Worm (Caenorhabditis elegans): ENCODE results near the gene rps-29.

Gene rps-29

DNA sequence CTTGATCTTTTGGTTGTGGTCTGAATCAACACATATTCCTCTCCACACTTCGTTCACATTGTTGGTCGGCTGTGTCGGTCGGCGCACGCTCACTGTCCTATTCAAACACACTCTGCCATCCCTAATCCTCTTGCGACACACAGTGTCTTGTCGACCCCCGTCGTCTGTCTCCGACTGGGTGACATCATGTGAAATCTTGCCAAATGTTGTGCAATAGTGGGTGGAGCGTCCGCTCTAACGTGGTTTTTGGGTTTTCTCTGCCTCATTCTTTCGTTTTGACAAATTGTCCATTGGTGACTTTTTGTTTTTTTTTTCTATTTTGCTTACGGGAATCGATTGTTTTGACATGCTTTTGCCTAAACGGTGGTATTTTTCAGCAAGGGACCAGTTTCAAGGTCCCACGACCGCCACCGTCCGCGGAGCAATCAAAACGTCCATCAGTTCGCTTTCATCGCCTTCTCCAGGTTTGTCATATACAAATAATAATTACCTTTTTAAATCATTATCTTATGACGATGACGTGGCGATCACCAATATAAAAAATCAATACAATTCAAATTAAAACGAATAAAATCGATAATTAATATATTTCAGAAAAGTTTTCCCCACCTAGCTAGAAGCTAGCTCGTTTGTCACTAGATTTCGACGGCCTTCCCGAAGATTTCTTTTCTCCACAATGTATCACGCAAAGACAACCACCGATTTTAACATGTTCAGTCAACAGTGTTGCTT, 39.8 kb downstream of the rps-29 start (continued):
- TF ChIP-seq hlh-4 (tag; optimal IDR thresholded peaks at IDR 0.05) (no peak), snpc-4 (tag; optimal IDR thresholded peaks at IDR 0.05) (peak; percentile 80), isw-1 (GFP tag; IDR thresholded peaks at IDR 0.05) (peak; percentile 83), sup-37 (GFP tag; optimal IDR thresholded peaks at IDR 0.05) (peak; percentile 45), nhr-12 (tag; optimal IDR thresholded peaks at IDR 0.05) (no peak), fkh-8 (tag; optimal IDR thresholded peaks at IDR 0.05) (peak; percentile 94), nhr-76 (tag; optimal IDR thresholded peaks at IDR 0.05) (no peak), lin-14 (GFP tag; optimal IDR thresholded peaks at IDR 0.05) (peak; percentile 99), efl-3 (GFP tag; optimal IDR thresholded peaks at IDR 0.05) (no peak), lin-35 (GFP tag; optimal IDR thresholded peaks at IDR 0.05) (peak; percentile 79 to 89), irx-1 (tag; optimal IDR thresholded peaks at IDR 0.05) (peak; percentile 78), nhr-237 (tag; optimal IDR thresholded peaks at IDR 0.05) (peak; percentile 90), nhr-11 (tag; optimal IDR thresholded peaks at IDR 0.05) (peak; percentile 84), nhr-20 (tag; optimal IDR thresholded peaks at IDR 0.05) (peak; percentile 91), mdl-1 (tag; optimal IDR thresholded peaks at IDR 0.05) (peak in 1 of 2 experiments; percentile 97), aha-1 (tag; optimal IDR thresholded peaks at IDR 0.05) (no peak), tbx-2 (tag; optimal IDR thresholded peaks at IDR 0.05) (peak; percentile 86), unc-98 (GFP tag; IDR thresholded peaks at IDR 0.05) (no peak; the same call in 1 of the 2 replicates), swsn-7 (tag; optimal IDR thresholded peaks at IDR 0.05) (peak; percentile 93), nhr-84 (tag; optimal IDR thresholded peaks at IDR 0.05) (no peak), fkh-4 (tag; optimal IDR thresholded peaks at IDR 0.05; ENCODE audit: borderline replicate concordance) (no peak), elt-3 (tag; optimal IDR thresholded peaks at IDR 0.05) (peak in 5 of 6 experiments; percentile 5 to 84 (median 65)), nhr-71 (tag; optimal IDR thresholded peaks at IDR 0.05) (peak; percentile 97), sptf-1 (tag; optimal IDR thresholded peaks at IDR 0.05) (no peak), nhr-77 (tag; optimal IDR thresholded peaks at IDR 0.05) (peak; percentile 95), mab-9 (GFP tag; IDR thresholded peaks at IDR 0.05) (peak; percentile 63; the same call in 1 of the 2 replicates), ztf-11 (tag; optimal IDR thresholded peaks at IDR 0.05) (peak in 1 of 2 experiments; percentile 11), hpl-2 (GFP tag; optimal IDR thresholded peaks at IDR 0.05) (peak; percentile 56), elt-2 (tag; optimal IDR thresholded peaks at IDR 0.05) (peak; percentile 63), skn-1 (tag; optimal IDR thresholded peaks at IDR 0.05) (peak; percentile 96), dpl-1 (GFP tag; optimal IDR thresholded peaks at IDR 0.05) (peak; percentile 67 to 68 (median 67)), hlh-17 (GFP tag; optimal IDR thresholded peaks at IDR 0.05; ENCODE audit: borderline replicate concordance) (no peak), ceh-88 (GFP tag; IDR thresholded peaks at IDR 0.05) (peak; percentile 45; the same call in 1 of the 2 replicates), ces-1 (GFP tag; optimal IDR thresholded peaks at IDR 0.05) (no peak), unc-86 (tag; optimal IDR thresholded peaks at IDR 0.05) (peak; percentile 80), tlp-1 (tag; optimal IDR thresholded peaks at IDR 0.05) (no peak), C16A3.4 (tag; optimal IDR thresholded peaks at IDR 0.05) (peak; percentile 94), aly-2 (tag; optimal IDR thresholded peaks at IDR 0.05) (peak; percentile 55), zag-1 (tag; optimal IDR thresholded peaks at IDR 0.05) (no peak), lin-13 (GFP tag; optimal IDR thresholded peaks at IDR 0.05) (peak; percentile 91), zip-4 (GFP tag; optimal IDR thresholded peaks at IDR 0.05) (peak; percentile 92), ceh-8 (GFP tag; optimal IDR thresholded peaks at IDR 0.05) (peak; percentile 32), fkh-10 (GFP tag; optimal IDR thresholded peaks at IDR 0.05) (peak; percentile 81), mef-2 (tag; optimal IDR thresholded peaks at IDR 0.05) (no peak)

Measured in whole organism, L1 larva.